Comparison of ENCODE assay signal across 1 worm cellular context in genomic region chrV:10860526-10861037, ce11.
TF ChIP-seq lines count a peak whose summit lies in the region.

No protein-coding gene starts in this region.

TF ChIP-seq in whole organism, L1 larva, 84 proteins besides CTCF, POLR2A, EP300 and RAD21 (continued from another document):
- TF ChIP-seq aly-2 (tag; optimal IDR thresholded peaks at IDR 0.05; lab: Kevin White, UChicago): no peak
- no peak for TF ChIP-seq swsn-7 (tag; optimal IDR thresholded peaks at IDR 0.05; lab: Kevin White, UChicago)
- TF ChIP-seq rnt-1 (tag; optimal IDR thresholded peaks at IDR 0.05; lab: Kevin White, UChicago): peak; percentile 1
- TF ChIP-seq elt-2 (tag; optimal IDR thresholded peaks at IDR 0.05; lab: Kevin White, UChicago): no peak
- TF ChIP-seq nhr-85 (tag; lab: Kevin White, UChicago): peak; percentile 88
- TF ChIP-seq C04F5.9 (tag; optimal IDR thresholded peaks at IDR 0.05; lab: Kevin White, UChicago): no peak
- no peak for TF ChIP-seq lin-35 (GFP tag; optimal IDR thresholded peaks at IDR 0.05; lab: Kevin White, UChicago)
- no peak for TF ChIP-seq fos-1 (tag; optimal IDR thresholded peaks at IDR 0.05; lab: Kevin White, UChicago)
- TF ChIP-seq unc-98 (GFP tag; IDR thresholded peaks at IDR 0.05; lab: Robert Waterston, UW): no peak
